Fruit fly (Drosophila melanogaster): ENCODE data around the gene CG42557.

The CG42557 gene

DNA sequence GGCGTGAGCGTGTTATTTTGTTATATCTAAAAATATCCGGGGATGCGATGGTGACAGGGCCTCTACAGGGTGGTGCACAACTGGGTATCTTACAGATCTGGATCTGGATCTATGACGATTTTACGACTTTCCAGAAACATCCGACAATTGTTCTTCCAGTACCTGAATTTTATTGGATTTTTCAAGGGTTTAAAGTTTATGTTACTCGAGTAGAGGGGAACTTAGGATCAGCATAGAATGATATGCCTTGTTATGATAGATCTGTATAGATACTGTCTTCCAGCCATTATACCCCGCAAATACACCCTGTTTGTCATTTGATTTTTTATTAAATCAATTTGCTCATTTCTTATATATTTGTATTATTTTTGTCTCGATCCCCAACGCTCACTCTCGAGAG is 38.7 kb upstream of the CG42557 start (continued):
- TF ChIP-seq gt (GFP tag; IDR thresholded peaks at IDR 0.05) (no peak), CG13287 (GFP tag; IDR thresholded peaks at IDR 0.05; ENCODE audit: partially characterized antibody) (no peak), Optix (GFP tag; IDR thresholded peaks at IDR 0.05) (no peak), CG17328 (GFP tag; IDR thresholded peaks at IDR 0.05) (0 out of 2 replicates have a peak, but pooled peaks have one; percentile 5), CG11560 (tag; IDR thresholded peaks at IDR 0.05) (no peak), Sry-β (GFP tag; optimal IDR thresholded peaks at IDR 0.05) (no peak), crc (GFP tag; optimal IDR thresholded peaks at IDR 0.05) (peak; percentile 39), CG2202 (tag; optimal IDR thresholded peaks at IDR 0.05) (no peak), Dp (GFP tag; optimal IDR thresholded peaks at IDR 0.05) (no peak), Usf (GFP tag; optimal IDR thresholded peaks at IDR 0.05) (no peak), her (GFP tag; optimal IDR thresholded peaks at IDR 0.05) (peak; percentile 45), CG2678 (tag; optimal IDR thresholded peaks at IDR 0.05) (peak; percentile 84), zfh1 (GFP tag; IDR thresholded peaks at IDR 0.05) (peak; percentile 35; the same call in 1 of the 3 replicates), gcm (GFP tag; optimal IDR thresholded peaks at IDR 0.05) (peak; percentile 5), CkIIα-i1 (GFP tag; IDR thresholded peaks at IDR 0.05) (no peak), tup (GFP tag; optimal IDR thresholded peaks at IDR 0.05) (no peak), al (GFP tag; IDR thresholded peaks at IDR 0.05) (peak; percentile 76), wdn (GFP tag; IDR thresholded peaks at IDR 0.05) (peak; percentile 27; the same call in 1 of the 2 replicates), NfI (GFP tag; optimal IDR thresholded peaks at IDR 0.05) (peak; percentile 55), kay (GFP tag; optimal IDR thresholded peaks at IDR 0.05) (peak; percentile 10), B-H1 (GFP tag; IDR thresholded peaks at IDR 0.05) (0 out of 3 replicates have a peak, but pooled peaks have one; percentile 25), GATAe (GFP tag; conservative IDR thresholded peaks at IDR 0.05) (no peak), D19A (tag; optimal IDR thresholded peaks at IDR 0.05) (peak; percentile 52), CG14050 (GFP tag; IDR thresholded peaks at IDR 0.05) (no peak; the same call in 2 of the 3 replicates), ci (GFP tag; IDR thresholded peaks at IDR 0.05) (0 out of 3 replicates have a peak, but pooled peaks have one; percentile 39), Sry-δ (GFP tag; optimal IDR thresholded peaks at IDR 0.05) (no peak), bab2 (GFP tag; optimal IDR thresholded peaks at IDR 0.05) (peak; percentile 21), Oaz (GFP tag; IDR thresholded peaks at IDR 0.05) (0 out of 2 replicates have a peak, but pooled peaks have one; percentile 22), pb (GFP tag; optimal IDR thresholded peaks at IDR 0.05) (peak; percentile 20), dmrt11E (tag; optimal IDR thresholded peaks at IDR 0.05) (no peak), Deaf1 (tag; optimal IDR thresholded peaks at IDR 0.05) (peak; percentile 33), maf-S (GFP tag; optimal IDR thresholded peaks at IDR 0.05) (peak; percentile 18), CG10321 (GFP tag; IDR thresholded peaks at IDR 0.05) (no peak; the same call in 1 of the 2 replicates), lilli (GFP tag; optimal IDR thresholded peaks at IDR 0.05) (peak; percentile 53), repo (GFP tag; optimal IDR thresholded peaks at IDR 0.05) (no peak), onecut (GFP tag; IDR thresholded peaks at IDR 0.05) (peak; percentile 20; the same call in 1 of the 2 replicates), BtbVII (GFP tag; optimal IDR thresholded peaks at IDR 0.05) (peak; percentile 58), Gsc (GFP tag; IDR thresholded peaks at IDR 0.05) (no peak), pho (GFP tag; optimal IDR thresholded peaks at IDR 0.05) (peak; percentile 36), CG11696 (GFP tag; IDR thresholded peaks at IDR 0.05) (0 out of 2 replicates have a peak, but pooled peaks have one; percentile 27), dati (GFP tag; IDR thresholded peaks at IDR 0.05) (no peak), Eip74EF (GFP tag; optimal IDR thresholded peaks at IDR 0.05) (peak in 1 of 2 experiments; percentile 51), croc (GFP tag; conservative IDR thresholded peaks at IDR 0.05) (no peak; the same call in 2 of the 3 replicates), CG17359 (tag; optimal IDR thresholded peaks at IDR 0.05) (peak; percentile 61), CG31224 (GFP tag; IDR thresholded peaks at IDR 0.05) (peak; percentile 59; the same call in 1 of the 2 replicates), cad (GFP tag; optimal IDR thresholded peaks at IDR 0.05) (no peak), Dek (tag; optimal IDR thresholded peaks at IDR 0.05) (peak; percentile 57), br (optimal IDR thresholded peaks at IDR 0.05) (no peak), inv (GFP tag; IDR thresholded peaks at IDR 0.05; ENCODE audit: partially characterized antibody) (no peak), CG7357 (GFP tag; IDR thresholded peaks at IDR 0.05) (peak; percentile 65; the same call in 2 of the 3 replicates), Adf1 (GFP tag; IDR thresholded peaks at IDR 0.05) (no peak), CG10959 (GFP tag; IDR thresholded peaks at IDR 0.05) (no peak)
